Fruit fly (Drosophila melanogaster) whole organism, adult: ENCODE measurements around the gene vls.

Experiments
- CG11617 ChIP-seq: fragments of 200-800 bp; sonication (Bioruptor generic); optimal IDR thresholded peaks from 2 replicates; lab custom pipeline; 2017; ENCODE audit warnings: mild to moderate bottlenecking, missing biosample characterization, missing genetic modification reagents, missing genetic modification characterization
- CG12768 ChIP-seq: fragments of 200-800 bp; sonication (Bioruptor generic); optimal IDR thresholded peaks from 2 replicates; lab custom pipeline; 2017; ENCODE audit warnings: missing biosample characterization, missing genetic modification characterization, mild to moderate bottlenecking, moderate library complexity, missing genetic modification reagents
- CG14711 ChIP-seq: fragments of 200-800 bp; sonication (Bioruptor generic); optimal IDR thresholded peaks from 2 replicates; lab custom pipeline; 2018; ENCODE audit warnings: missing biosample characterization, mild to moderate bottlenecking, missing genetic modification characterization, moderate library complexity
- CG1620 ChIP-seq: fragments of 200-800 bp; sonication (Bioruptor generic); optimal IDR thresholded peaks from 2 replicates; lab custom pipeline; 2016; ENCODE audit warnings: missing biosample characterization, missing genetic modification characterization
- CG33017 ChIP-seq: fragments of 200-800 bp; sonication (Bioruptor generic); optimal IDR thresholded peaks from 2 replicates; lab custom pipeline; 2018; ENCODE audit warnings: missing biosample characterization, mild to moderate bottlenecking, missing genetic modification characterization, moderate library complexity
- CG5204 ChIP-seq: fragments of 200-800 bp; sonication (Bioruptor generic); optimal IDR thresholded peaks from 2 replicates; lab custom pipeline; 2016; ENCODE audit warnings: missing biosample characterization, missing genetic modification characterization
- CG7045 ChIP-seq: fragments of 200-800 bp; sonication (Bioruptor generic); optimal IDR thresholded peaks from 2 replicates; lab custom pipeline; 2017; ENCODE audit warnings: missing biosample characterization, mild to moderate bottlenecking, missing genetic modification characterization
- CG7101 ChIP-seq: fragments of 200-800 bp; sonication (Bioruptor generic); optimal IDR thresholded peaks from 2 replicates; lab custom pipeline; 2018; ENCODE audit warnings: missing biosample characterization, mild to moderate bottlenecking, missing genetic modification characterization, moderate library complexity
- Clk ChIP-seq: fragments of 200-800 bp; sonication (Bioruptor generic); optimal IDR thresholded peaks from 2 replicates; lab custom pipeline; 2017; ENCODE audit warnings: missing biosample characterization, missing genetic modification characterization
- Crg-1 ChIP-seq: fragments of 200-800 bp; sonication (Bioruptor generic); optimal IDR thresholded peaks from 2 replicates; lab custom pipeline; 2016; ENCODE audit warnings: missing biosample characterization, missing genetic modification characterization
- Hr96 ChIP-seq: fragments of 200-800 bp; sonication (Bioruptor generic); optimal IDR thresholded peaks from 2 replicates; lab custom pipeline; 2016; ENCODE audit warnings: missing biosample characterization, missing genetic modification characterization
- Mnt ChIP-seq: fragments of 200-800 bp; sonication (Bioruptor generic); optimal IDR thresholded peaks from 2 replicates; lab custom pipeline; 2016; ENCODE audit warnings: missing biosample characterization, mild to moderate bottlenecking, missing genetic modification characterization
- bab1 ChIP-seq: fragments of 200-800 bp; sonication (Bioruptor generic); optimal IDR thresholded peaks from 3 replicates; lab custom pipeline; 2019; ENCODE audit warnings: missing biosample characterization, mild to moderate bottlenecking, missing genetic modification characterization, moderate library complexity
- cic ChIP-seq: fragments of 200-800 bp; sonication (Bioruptor generic); optimal IDR thresholded peaks from 2 replicates; lab custom pipeline; 2017; ENCODE audit warnings: missing biosample characterization, mild to moderate bottlenecking, missing genetic modification characterization, moderate library complexity
- cnc ChIP-seq, 2 experiments: fragments of >200 bp; optimal IDR thresholded peaks; 2 replicates each; lab custom pipeline; 2017
- kay ChIP-seq: fragments of 200-800 bp; sonication (Bioruptor generic); peaks from one replicate; lab custom pipeline; 2016; ENCODE audit warnings: missing biosample characterization, missing genetic modification characterization, borderline replicate concordance
- ovo ChIP-seq: fragments of 200-800 bp; sonication (Bioruptor generic); optimal IDR thresholded peaks from 2 replicates; lab custom pipeline; 2016; ENCODE audit warnings: missing biosample characterization, missing genetic modification characterization
- pad ChIP-seq: fragments of 200-800 bp; sonication (Bioruptor generic); optimal IDR thresholded peaks from 3 replicates; lab custom pipeline; 2017; ENCODE audit warnings: missing biosample characterization, missing genetic modification characterization, mild to moderate bottlenecking, moderate library complexity, missing genetic modification reagents
- tj ChIP-seq: fragments of 200-800 bp; sonication (Bioruptor generic); optimal IDR thresholded peaks from 3 replicates; lab custom pipeline; 2017; ENCODE audit warnings: missing biosample characterization, mild to moderate bottlenecking, missing genetic modification characterization, moderate library complexity
- toe ChIP-seq: fragments of 200-800 bp; sonication (Bioruptor generic); optimal IDR thresholded peaks from 2 replicates; lab custom pipeline; 2016; ENCODE audit warnings: missing biosample characterization, missing genetic modification characterization

Gene vls

dm6 chr2L:20077423-20078401, 12.2 kb upstream of the vls start:
- TF ChIP-seq CG33017 (tag; lab: Kevin White, UChicago) (no peak), Mnt (GFP tag; lab: Kevin White, UChicago) (no peak), CG11617 (GFP tag; lab: Kevin White, UChicago) (no peak), kay (peak; percentile 95), CG12768 (no peak), Clk (no peak)

dm6 chr2L:20075234-20075803, 9.8 kb upstream of the vls start, which contains the start of the genes pr and neb:
TSS of gene pr (minus strand) at chr2L:20075458.
TSS of gene neb (plus strand) at chr2L:20075757.
- TF ChIP-seq Hr96 (GFP tag; lab: Kevin White, UChicago) (peak; percentile 53), CG5204 (no peak), bab1 (GFP tag; lab: Kevin White, UChicago) (peak; percentile 82), CG7101 (tag; lab: Kevin White, UChicago) (peak; percentile 69), CG33017 (tag; lab: Kevin White, UChicago) (peak; percentile 52), tj (GFP tag; lab: Kevin White, UChicago) (peak; percentile 66), CG12768 (no peak), CG14711 (tag; lab: Kevin White, UChicago) (peak; percentile 13), Mnt (GFP tag; lab: Kevin White, UChicago) (peak; percentile 62), Clk (no peak), Crg-1 (GFP tag; lab: Kevin White, UChicago) (peak; percentile 33), CG1620 (GFP tag; lab: Kevin White, UChicago) (peak; percentile 55), CG11617 (GFP tag; lab: Kevin White, UChicago) (peak; percentile 48), cic (GFP tag; lab: Kevin White, UChicago) (no peak), cnc (optimal IDR thresholded peaks at IDR 0.05; lab: Kevin White, UChicago) (no peak), kay (no peak), toe (GFP tag; lab: Kevin White, UChicago) (peak; percentile 77), ovo (GFP tag; lab: Kevin White, UChicago) (no peak), CG7045 (GFP tag; lab: Kevin White, UChicago) (peak; percentile 71), pad (GFP tag; lab: Kevin White, UChicago) (no peak)

dm6 chr2L:20074388-20074787, 8.9 kb upstream of the vls start:
- TF ChIP-seq CG14711 (tag; lab: Kevin White, UChicago) (no peak), Mnt (GFP tag; lab: Kevin White, UChicago) (no peak), toe (GFP tag; lab: Kevin White, UChicago) (no peak)

- no peak for TF ChIP-seq CG12768
These were observed 6.6 kb upstream of the vls start, which contains the start of gene CG10730 for dm6 chr2L:20072095-20072494. TSS of gene CG10730 (minus strand) at chr2L:20072195.

- TF ChIP-seq CG12768 (no peak), kay (peak; percentile 43), bab1 (GFP tag; lab: Kevin White, UChicago) (no peak), Hr96 (GFP tag; lab: Kevin White, UChicago) (no peak), Clk (no peak)
These were observed 3.9 kb upstream of the vls start for dm6 chr2L:20069158-20070016.

dm6 chr2L:20067928-20068327, 2.4 kb upstream of the vls start:
- TF ChIP-seq CG14711 (tag; lab: Kevin White, UChicago) (no peak), tj (GFP tag; lab: Kevin White, UChicago) (no peak), kay (no peak), CG12768 (no peak), Crg-1 (GFP tag; lab: Kevin White, UChicago) (no peak), bab1 (GFP tag; lab: Kevin White, UChicago) (no peak), CG33017 (tag; lab: Kevin White, UChicago) (no peak), CG7045 (GFP tag; lab: Kevin White, UChicago) (no peak), CG5204 (no peak), cic (GFP tag; lab: Kevin White, UChicago) (no peak), cnc (optimal IDR thresholded peaks at IDR 0.05; lab: Kevin White, UChicago) (no peak), CG1620 (GFP tag; lab: Kevin White, UChicago) (no peak), CG7101 (tag; lab: Kevin White, UChicago) (no peak), Clk (no peak), pad (GFP tag; lab: Kevin White, UChicago) (no peak), Mnt (GFP tag; lab: Kevin White, UChicago) (no peak)
